Worm (Caenorhabditis elegans) whole organism, young adult: Measurements from ENCODE around the gene thn-1.

Source experiments
- B0035.1 ChIP-seq: sonication (generic microtip); optimal IDR thresholded peaks from 2 replicates; lab custom pipeline; 2016; ENCODE audit warnings: missing genetic modification characterization, mild to moderate bottlenecking, missing compliant biosample characterization, missing genotype, missing genetic modification reagents
- B0336.3 ChIP-seq: fragments of 200-800 bp; sonication (Bioruptor generic); IDR thresholded peaks from 2 replicates; pipeline ENCODE4 v1.3.6; 2022; ENCODE audit warnings: missing genetic modification characterization, missing compliant biosample characterization
- C06A6.2 ChIP-seq: fragments of 200-800 bp; sonication (Bioruptor generic); conservative IDR thresholded peaks from 2 replicates; pipeline ENCODE4 v1.3.6; 2022; ENCODE audit warnings: missing genetic modification characterization, missing compliant biosample characterization
- D2030.7 ChIP-seq: fragments of 200-800 bp; sonication (Bioruptor generic); IDR thresholded peaks from 2 replicates; pipeline ENCODE4 v1.3.6; 2022; ENCODE audit warnings: missing genetic modification reagents, missing genetic modification characterization, missing compliant biosample characterization
- F22D6.2 ChIP-seq: sonication (generic microtip); optimal IDR thresholded peaks from 2 replicates; lab custom pipeline; 2016; ENCODE audit warnings: mild to moderate bottlenecking, missing genetic modification characterization, missing compliant biosample characterization
- F52B5.7 ChIP-seq: sonication (generic microtip); optimal IDR thresholded peaks from 2 replicates; lab custom pipeline; 2016; ENCODE audit warnings: mild to moderate bottlenecking, missing genetic modification characterization, missing compliant biosample characterization
- F57C9.4 ChIP-seq: sonication (generic microtip); optimal IDR thresholded peaks from 2 replicates; lab custom pipeline; 2017; ENCODE audit warnings: mild to moderate bottlenecking, missing genetic modification characterization, missing compliant biosample characterization
- Y53G8AR.9 ChIP-seq: fragments of 200-800 bp; sonication (Bioruptor generic); conservative IDR thresholded peaks from 2 replicates; pipeline ENCODE4 v1.3.6; 2022; ENCODE audit warnings: missing genetic modification reagents, missing genetic modification characterization, missing compliant biosample characterization
- ZK185.1 ChIP-seq: sonication (generic microtip); optimal IDR thresholded peaks from 2 replicates; lab custom pipeline; 2016; ENCODE audit warnings: mild to moderate bottlenecking, missing genetic modification characterization, missing compliant biosample characterization; ENCODE audit not compliant: poor library complexity, severe bottlenecking
- attf-5 ChIP-seq: fragments of 200-800 bp; sonication (Bioruptor generic); optimal IDR thresholded peaks from 2 replicates; lab custom pipeline; 2018; ENCODE audit warnings: mild to moderate bottlenecking, missing genetic modification characterization, missing compliant biosample characterization
- attf-6 ChIP-seq: fragments of 200-800 bp; sonication (Bioruptor generic); IDR thresholded peaks from 2 replicates; pipeline ENCODE4 v1.3.6; 2022; ENCODE audit warnings: missing genetic modification reagents, missing genetic modification characterization, missing compliant biosample characterization
- ccch-3 ChIP-seq: fragments of 200-800 bp; sonication (Bioruptor generic); optimal IDR thresholded peaks from 2 replicates; lab custom pipeline; 2018; ENCODE audit warnings: mild to moderate bottlenecking, missing genetic modification characterization, missing compliant biosample characterization
- cebp-1 ChIP-seq, 2 experiments: fragments of 200-800 bp in 1 of 2; sonication (Bioruptor generic) in 1 of 2; sonication (generic microtip) in 1 of 2; IDR thresholded peaks in 1 of 2; optimal IDR thresholded peaks in 1 of 2; 2 replicates each; pipeline versions ENCODE4 v1.3.6 to Lab custom; 2017 to 2022; ENCODE audit warnings: missing compliant biosample characterization in 2 of 2, missing genetic modification characterization in 2 of 2, mild to moderate bottlenecking in 1 of 2, missing genetic modification reagents in 1 of 2, moderate library complexity in 1 of 2
- cebp-2 ChIP-seq: fragments of 200-800 bp; sonication (Bioruptor generic); IDR thresholded peaks from 2 replicates; pipeline ENCODE4 v1.3.6; 2022; ENCODE audit warnings: missing genetic modification characterization, missing compliant biosample characterization
- dpff-1 ChIP-seq: sonication (generic microtip); optimal IDR thresholded peaks from 2 replicates; lab custom pipeline; 2017; ENCODE audit warnings: mild to moderate bottlenecking, missing genetic modification characterization, missing compliant biosample characterization
- dpl-1 ChIP-seq: fragments of 150-350 bp; optimal IDR thresholded peaks from 2 replicates; lab custom pipeline; 2014; ENCODE audit warnings: missing biosample characterization, missing genetic modification reagents, missing genetic modification characterization
- egl-18 ChIP-seq: fragments of 200-800 bp; sonication (Bioruptor generic); IDR thresholded peaks from 2 replicates; pipeline ENCODE4 v1.3.6; 2022; ENCODE audit warnings: missing genetic modification reagents, missing genetic modification characterization, missing compliant biosample characterization
- egrh-3 ChIP-seq: fragments of 200-800 bp; sonication (Bioruptor generic); IDR thresholded peaks from 2 replicates; pipeline ENCODE4 v1.3.6; 2022; ENCODE audit warnings: missing genetic modification reagents, missing genetic modification characterization, missing compliant biosample characterization
- ekl-4 ChIP-seq: fragments of 200-800 bp; sonication (Bioruptor generic); IDR thresholded peaks from 2 replicates; pipeline ENCODE4 v1.3.6; 2022; ENCODE audit warnings: missing genetic modification reagents, missing genetic modification characterization, missing compliant biosample characterization
- fkh-3 ChIP-seq: sonication (generic microtip); optimal IDR thresholded peaks from 2 replicates; lab custom pipeline; 2016; ENCODE audit warnings: mild to moderate bottlenecking, missing genetic modification characterization, missing compliant biosample characterization
- lin-26 ChIP-seq: fragments of 200-800 bp; sonication (Bioruptor generic); IDR thresholded peaks from 2 replicates; pipeline ENCODE4 v1.3.6; 2022; ENCODE audit warnings: missing genetic modification reagents, missing genetic modification characterization, missing compliant biosample characterization
- lin-35 ChIP-seq, 3 experiments: fragments of 150-350 bp in 2 of 3; sonication (generic microtip) in 1 of 3; optimal IDR thresholded peaks; 2 replicates each; lab custom pipeline; 2014 to 2018; ENCODE audit warnings: missing biosample characterization in 3 of 3, missing genetic modification characterization in 3 of 3, missing genetic modification reagents in 3 of 3
- lin-54 ChIP-seq: fragments of 200-800 bp; sonication (Bioruptor generic); optimal IDR thresholded peaks from 2 replicates; lab custom pipeline; 2018; ENCODE audit warnings: mild to moderate bottlenecking, missing genetic modification characterization, missing compliant biosample characterization
- lsl-1 ChIP-seq: fragments of 200-800 bp; sonication (Bioruptor generic); optimal IDR thresholded peaks from 2 replicates; lab custom pipeline; 2018; ENCODE audit warnings: mild to moderate bottlenecking, missing genetic modification characterization, moderate library complexity, missing compliant biosample characterization
- lsy-27 ChIP-seq: sonication (generic microtip); optimal IDR thresholded peaks from 2 replicates; lab custom pipeline; 2017; ENCODE audit warnings: missing genetic modification characterization, mild to moderate bottlenecking, missing compliant biosample characterization, antibody characterized with exemption, missing genotype, borderline replicate concordance; ENCODE audit not compliant: insufficient read depth
- madf-3 ChIP-seq: fragments of 200-800 bp; sonication (Bioruptor generic); IDR thresholded peaks from 2 replicates; pipeline ENCODE4 v1.3.6; 2022; ENCODE audit warnings: missing genetic modification reagents, missing genetic modification characterization, missing compliant biosample characterization
- mes-4 ChIP-seq: sonication (generic microtip); optimal IDR thresholded peaks from 2 replicates; lab custom pipeline; 2016; ENCODE audit warnings: missing genotype, missing genetic modification characterization, missing compliant biosample characterization
- pbrm-1 ChIP-seq: fragments of 200-800 bp; sonication (Bioruptor generic); IDR thresholded peaks from 2 replicates; pipeline ENCODE4 v1.3.6; 2022; ENCODE audit warnings: missing genetic modification reagents, missing genetic modification characterization, missing compliant biosample characterization
- sdz-38 ChIP-seq: sonication (generic microtip); optimal IDR thresholded peaks from 2 replicates; lab custom pipeline; 2016; ENCODE audit warnings: missing genotype, missing genetic modification characterization, missing compliant biosample characterization
- snpc-1.1 ChIP-seq: sonication (generic microtip); optimal IDR thresholded peaks from 2 replicates; lab custom pipeline; 2017; ENCODE audit warnings: missing genetic modification characterization, mild to moderate bottlenecking, missing compliant biosample characterization, antibody characterized with exemption, moderate library complexity, missing genotype, missing genetic modification reagents; ENCODE audit not compliant: insufficient read depth
- snpc-1.3 ChIP-seq: sonication (generic microtip); optimal IDR thresholded peaks from 2 replicates; lab custom pipeline; 2017; ENCODE audit warnings: missing genetic modification characterization, mild to moderate bottlenecking, missing compliant biosample characterization, antibody characterized with exemption, moderate library complexity, missing genotype, missing genetic modification reagents; ENCODE audit not compliant: insufficient read depth
- snpc-4 ChIP-seq, 5 experiments: fragments of 150-350 bp in 1 of 5; sonication (generic microtip) in 4 of 5; optimal IDR thresholded peaks; 2 replicates each; lab custom pipeline; 2014 to 2018; ENCODE audit warnings: missing genetic modification characterization in 5 of 5, missing biosample characterization in 3 of 5, antibody characterized with exemption in 2 of 5, mild to moderate bottlenecking in 2 of 5, missing compliant biosample characterization in 2 of 5, missing genotype in 2 of 5, moderate library complexity in 2 of 5, missing genetic modification reagents in 1 of 5
- somi-1 ChIP-seq: fragments of 200-800 bp; sonication (Bioruptor generic); optimal IDR thresholded peaks from 2 replicates; lab custom pipeline; 2018; ENCODE audit warnings: mild to moderate bottlenecking, missing genetic modification characterization, missing compliant biosample characterization
- tbx-9 ChIP-seq: sonication (generic microtip); optimal IDR thresholded peaks from 2 replicates; lab custom pipeline; 2016; ENCODE audit warnings: borderline replicate concordance, missing genetic modification characterization, inconsistent platforms, missing compliant biosample characterization
- xnd-1 ChIP-seq: sonication (generic microtip); optimal IDR thresholded peaks from 2 replicates; lab custom pipeline; 2016; ENCODE audit warnings: missing genotype, missing genetic modification reagents, missing genetic modification characterization, missing compliant biosample characterization
- ztf-22 ChIP-seq: fragments of 200-800 bp; sonication (Bioruptor generic); optimal IDR thresholded peaks from 2 replicates; lab custom pipeline; 2018; ENCODE audit warnings: mild to moderate bottlenecking, missing genetic modification characterization, moderate library complexity, missing compliant biosample characterization
- ztf-25 ChIP-seq: fragments of 200-800 bp; sonication (Bioruptor generic); IDR thresholded peaks from 2 replicates; pipeline ENCODE4 v1.3.6; 2022; ENCODE audit warnings: missing genetic modification reagents, missing genetic modification characterization, missing compliant biosample characterization

Gene thn-1

ce11 chrIV:12391003-12391637, 11.2 kb downstream of the thn-1 start, which contains the start of the genes rps-23 and dpm-3 (continued):
- peak; percentile 77 for TF ChIP-seq Y53G8AR.9 (GFP tag; lab: Robert Waterston, UW)
- TF ChIP-seq ztf-25 (GFP tag; lab: Robert Waterston, UW) = peak; percentile 96
- peak; percentile 68 for TF ChIP-seq xnd-1 (tag; lab: Kevin White, UChicago)
- peak; percentile 61; the same call in 1 of the 2 replicates for TF ChIP-seq lin-26 (GFP tag; lab: Robert Waterston, UW)
- TF ChIP-seq egrh-3 (GFP tag; lab: Robert Waterston, UW) = peak; percentile 85
- TF ChIP-seq B0336.3 (GFP tag; lab: Robert Waterston, UW) = peak; percentile 60; the same call in 1 of the 2 replicates
- peak; percentile 95 for TF ChIP-seq pbrm-1 (GFP tag; lab: Robert Waterston, UW)
- peak; percentile 60 for TF ChIP-seq F22D6.2 (tag; lab: Kevin White, UChicago)
- TF ChIP-seq lsy-27 = no peak
- peak; percentile 86 for TF ChIP-seq attf-6 (GFP tag; lab: Robert Waterston, UW)
- TF ChIP-seq ccch-3 (GFP tag; lab: Kevin White, UChicago) = peak; percentile 95
- TF ChIP-seq egl-18 (GFP tag; lab: Robert Waterston, UW) = 0 out of 2 replicates have a peak, but pooled peaks have one; percentile 73
- TF ChIP-seq cebp-2 (GFP tag; lab: Robert Waterston, UW) = peak; percentile 91; the same call in 1 of the 2 replicates
- no peak for TF ChIP-seq ztf-22 (GFP tag; lab: Kevin White, UChicago)
- no peak for TF ChIP-seq mes-4 (tag; lab: Kevin White, UChicago)
- no peak for TF ChIP-seq tbx-9
- TF ChIP-seq snpc-1.1 = peak; percentile 30
- TF ChIP-seq snpc-4 (GFP tag; optimal IDR thresholded peaks at IDR 0.05; lab: Kevin White, UChicago) = peak; percentile 50
- TF ChIP-seq snpc-4 (tag; optimal IDR thresholded peaks at IDR 0.05; lab: Kevin White, UChicago) = peak; percentile 65 to 82 (median 76)
- peak; percentile 94 for TF ChIP-seq snpc-1.3 (tag; lab: Kevin White, UChicago)
- TF ChIP-seq somi-1 (GFP tag; lab: Kevin White, UChicago) = peak; percentile 73
- TF ChIP-seq dpl-1 (GFP tag; lab: Kevin White, UChicago) = peak; percentile 46
- peak; percentile 91 for TF ChIP-seq lin-54 (GFP tag; lab: Kevin White, UChicago)
- peak; percentile 40 for TF ChIP-seq B0035.1
- peak; percentile 95 for TF ChIP-seq ekl-4
- peak; percentile 95 for TF ChIP-seq madf-3
- TF ChIP-seq D2030.7 (GFP tag; lab: Robert Waterston, UW) = peak; percentile 95
- peak; percentile 83 for TF ChIP-seq cebp-1 (GFP tag; IDR thresholded peaks at IDR 0.05; lab: Robert Waterston, UW)
- peak; percentile 89 for TF ChIP-seq cebp-1 (tag; optimal IDR thresholded peaks at IDR 0.05; lab: Kevin White, UChicago)
- no peak for TF ChIP-seq sdz-38 (tag; lab: Kevin White, UChicago)
- peak in 2 of 3 experiments; percentile 18 to 86 for TF ChIP-seq lin-35 (GFP tag; optimal IDR thresholded peaks at IDR 0.05; lab: Kevin White, UChicago)
- no peak for TF ChIP-seq dpff-1

ce11 chrIV:12396645-12397258, 16.9 kb downstream of the thn-1 start:
- no peak for TF ChIP-seq attf-5
- TF ChIP-seq cebp-2 (GFP tag; lab: Robert Waterston, UW) = 0 out of 2 replicates have a peak, but pooled peaks have one; percentile 41

- TF ChIP-seq fkh-3 (tag; lab: Kevin White, UChicago) (no peak), F22D6.2 (tag; lab: Kevin White, UChicago) (no peak), F57C9.4 (tag; lab: Kevin White, UChicago) (no peak), F52B5.7 (no peak), Y53G8AR.9 (GFP tag; lab: Robert Waterston, UW) (no peak), C06A6.2 (GFP tag; lab: Robert Waterston, UW) (no peak), B0336.3 (GFP tag; lab: Robert Waterston, UW) (no peak), lsl-1 (no peak), ZK185.1 (tag; lab: Kevin White, UChicago) (no peak)
Measured at ce11 chrIV:12398437-12398836, 18.6 kb downstream of the thn-1 start, which contains the start of gene acs-20. Gene acs-20 (minus strand): TSS chrIV:12398706.
